Worm (Caenorhabditis elegans): ENCODE results near the gene C31B8.1.

DNA sequence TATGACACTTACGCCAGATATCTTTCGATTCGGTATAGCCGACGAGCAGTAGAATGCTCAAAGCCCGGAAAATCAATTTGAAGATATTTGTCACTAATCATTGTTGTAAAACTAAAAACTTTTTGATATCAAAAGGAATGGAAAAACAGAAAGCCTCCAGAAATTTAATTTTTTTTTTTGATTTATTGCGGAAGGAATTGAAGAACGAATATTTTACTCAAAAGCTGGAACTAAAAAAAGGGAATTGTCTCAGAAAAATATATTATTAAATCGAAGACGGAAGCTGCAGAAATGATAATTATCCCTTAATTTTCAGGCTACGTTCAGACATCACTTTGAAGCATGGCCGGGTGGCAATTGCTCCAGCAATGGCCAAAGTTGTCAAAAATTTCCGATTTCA lies 12.5 kb downstream of the C31B8.1 start, which contains the start of gene srw-137:
- TF ChIP-seq T22C8.4 (GFP tag; IDR thresholded peaks at IDR 0.05), result no peak
- TF ChIP-seq med-1 (GFP tag; optimal IDR thresholded peaks at IDR 0.05; ENCODE audit: insufficient read depth), result no peak
- TF ChIP-seq flt-1 (GFP tag; IDR thresholded peaks at IDR 0.05), result no peak
- TF ChIP-seq ztf-29 (GFP tag; IDR thresholded peaks at IDR 0.05), result no peak
- no peak for TF ChIP-seq tab-1 (GFP tag; IDR thresholded peaks at IDR 0.05)
- no peak for TF ChIP-seq klf-2 (GFP tag; conservative IDR thresholded peaks at IDR 0.05)
- TF ChIP-seq ztf-23 (GFP tag; IDR thresholded peaks at IDR 0.05), result no peak
